Worm (Caenorhabditis elegans): ENCODE results near the gene nspb-4.

- TF ChIP-seq ama-1 (optimal IDR thresholded peaks at IDR 0.05) (no peak), pes-1 (GFP tag; IDR thresholded peaks at IDR 0.05) (no peak), hmg-4 (GFP tag; optimal IDR thresholded peaks at IDR 0.05) (no peak), hmbx-1 (tag; optimal IDR thresholded peaks at IDR 0.05) (no peak), flt-1 (GFP tag; IDR thresholded peaks at IDR 0.05) (no peak)
These were observed 29.8 kb downstream of the nspb-4 start, which contains the start of gene cest-5.2 for ce11 chrIV:6627798-6628197.
